Worm (Caenorhabditis elegans): ENCODE measurements around the gene Y17G9B.5.

DNA sequence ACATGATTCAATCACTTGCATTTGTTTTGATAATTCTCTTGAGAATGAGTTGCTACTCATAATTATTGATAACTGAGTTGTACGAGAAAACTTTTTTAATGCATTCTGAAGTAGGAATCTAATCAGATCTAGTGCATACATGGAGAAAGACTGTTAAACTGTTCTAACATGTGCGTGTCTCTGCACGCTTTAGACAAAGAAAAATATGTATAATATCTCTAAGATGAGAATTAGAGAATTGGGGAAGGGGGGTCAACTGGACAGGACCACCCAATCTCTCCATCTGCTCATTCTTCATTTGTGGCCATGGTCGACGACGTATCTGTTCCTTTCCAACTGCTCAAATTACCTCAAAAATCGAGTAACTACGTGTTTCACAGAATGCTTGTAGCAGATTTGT, 12.8 kb upstream of the Y17G9B.5 start, which contains the start of gene fbxb-78:
- TF ChIP-seq pqm-1 (tag; optimal IDR thresholded peaks at IDR 0.05), result no peak
- TF ChIP-seq nhr-11 (tag; optimal IDR thresholded peaks at IDR 0.05), result no peak
- no peak for TF ChIP-seq ceh-28 (tag; optimal IDR thresholded peaks at IDR 0.05)
- TF ChIP-seq nhr-77 (tag; optimal IDR thresholded peaks at IDR 0.05), result no peak
- TF ChIP-seq nhr-43 (tag; optimal IDR thresholded peaks at IDR 0.05; ENCODE audit: poor library complexity, severe bottlenecking), result no peak
- no peak for TF ChIP-seq lin-15B (tag; optimal IDR thresholded peaks at IDR 0.05)
- no peak for TF ChIP-seq R02D3.7 (tag; optimal IDR thresholded peaks at IDR 0.05)
- TF ChIP-seq lin-39 (tag; optimal IDR thresholded peaks at IDR 0.05), result no peak
- no peak for TF ChIP-seq skn-1 (tag; optimal IDR thresholded peaks at IDR 0.05)
- TF ChIP-seq fkh-10 (GFP tag; optimal IDR thresholded peaks at IDR 0.05), result no peak
- no peak for TF ChIP-seq mdl-1 (tag; optimal IDR thresholded peaks at IDR 0.05)
- TF ChIP-seq jun-1 (tag; optimal IDR thresholded peaks at IDR 0.05), result no peak
- TF ChIP-seq ztf-4 (tag; optimal IDR thresholded peaks at IDR 0.05), result no peak
